Fruit fly (Drosophila melanogaster): Measurements from ENCODE around the gene CG10348.

CG10348 gene

DNA sequence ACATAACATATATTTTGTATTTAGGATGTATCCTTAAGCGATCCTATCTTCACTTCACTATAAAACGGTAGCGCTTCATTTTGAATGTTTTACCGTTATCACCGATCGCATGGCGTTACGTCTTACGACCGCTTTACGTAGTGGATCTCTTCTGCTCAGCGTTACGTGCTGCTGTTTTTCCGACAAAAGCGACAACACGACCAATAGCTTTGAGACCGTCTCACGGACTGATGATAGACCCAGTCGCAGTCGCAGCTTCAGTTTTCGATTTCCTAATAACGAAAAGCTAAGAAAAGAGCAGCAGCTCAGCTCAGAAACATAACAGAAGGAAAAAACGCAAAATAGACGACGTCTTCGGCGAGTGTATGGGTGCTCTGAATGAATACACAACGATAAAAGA lies at the start of gene CG10348:
CG10348 (minus strand) TSS at position 234 of the 400 bp plus-strand sequence.
- TF ChIP-seq CG10348 (GFP tag; IDR thresholded peaks at IDR 0.05) (no peak), CG13204 (GFP tag; optimal IDR thresholded peaks at IDR 0.05) (no peak), CG4496 (GFP tag; IDR thresholded peaks at IDR 0.05) (no peak), Pif1A (GFP tag; optimal IDR thresholded peaks at IDR 0.05) (no peak), CG8301 (tag; optimal IDR thresholded peaks at IDR 0.05) (no peak), Pif1B (GFP tag; optimal IDR thresholded peaks at IDR 0.05) (no peak), fd96Ca (GFP tag; IDR thresholded peaks at IDR 0.05) (no peak), EcR (GFP tag; optimal IDR thresholded peaks at IDR 0.05) (no peak), CG34367 (tag; optimal IDR thresholded peaks at IDR 0.05) (no peak), CG9948 (tag; optimal IDR thresholded peaks at IDR 0.05) (no peak), gl (tag; optimal IDR thresholded peaks at IDR 0.05) (no peak), Snoo (tag; optimal IDR thresholded peaks at IDR 0.05) (no peak), CG14655 (GFP tag; optimal IDR thresholded peaks at IDR 0.05) (no peak), CG32121 (GFP tag; IDR thresholded peaks at IDR 0.05) (no peak), D1 (tag; optimal IDR thresholded peaks at IDR 0.05) (no peak), CG15710 (tag; optimal IDR thresholded peaks at IDR 0.05) (no peak)

DNA sequence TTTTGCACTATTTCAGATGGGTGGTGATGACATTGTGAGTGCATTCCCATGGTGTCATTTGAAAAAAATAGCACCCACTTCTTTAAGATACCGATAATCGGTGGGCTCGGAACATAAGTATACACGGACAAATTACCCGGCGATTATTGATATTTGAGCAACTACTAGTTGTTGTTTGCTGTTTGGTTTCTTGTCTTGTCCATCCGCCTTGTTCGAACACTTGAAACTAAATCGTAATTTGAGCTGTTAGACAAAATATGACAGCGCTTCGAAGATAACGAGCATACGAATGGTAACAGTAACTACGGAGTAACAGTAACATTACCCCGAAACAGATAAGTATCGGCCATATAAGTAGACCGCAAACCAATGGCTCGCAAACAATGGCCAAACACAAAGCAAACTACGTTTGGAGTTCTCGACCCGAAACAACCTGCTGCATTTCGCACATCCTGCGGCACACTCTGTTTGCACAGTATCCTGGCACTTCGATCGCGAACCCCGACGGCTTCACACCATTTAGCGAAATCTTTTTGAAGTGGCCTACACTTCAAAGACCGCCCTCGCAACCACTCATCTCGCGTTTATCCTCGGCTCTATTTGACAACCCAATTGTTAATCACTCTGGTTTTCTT lies 48.7 kb upstream of the CG10348 start:
- TF ChIP-seq gl (tag; optimal IDR thresholded peaks at IDR 0.05) (no peak), CG13204 (GFP tag; optimal IDR thresholded peaks at IDR 0.05) (no peak), Snoo (tag; optimal IDR thresholded peaks at IDR 0.05) (no peak), CG4496 (GFP tag; IDR thresholded peaks at IDR 0.05) (no peak), fd96Ca (GFP tag; IDR thresholded peaks at IDR 0.05) (no peak), Ets98B (GFP tag; IDR thresholded peaks at IDR 0.05) (no peak), CG8159 (tag; optimal IDR thresholded peaks at IDR 0.05) (no peak), CG8301 (tag; optimal IDR thresholded peaks at IDR 0.05) (no peak), CG14655 (GFP tag; optimal IDR thresholded peaks at IDR 0.05) (no peak), Pif1A (GFP tag; optimal IDR thresholded peaks at IDR 0.05) (no peak)

DNA sequence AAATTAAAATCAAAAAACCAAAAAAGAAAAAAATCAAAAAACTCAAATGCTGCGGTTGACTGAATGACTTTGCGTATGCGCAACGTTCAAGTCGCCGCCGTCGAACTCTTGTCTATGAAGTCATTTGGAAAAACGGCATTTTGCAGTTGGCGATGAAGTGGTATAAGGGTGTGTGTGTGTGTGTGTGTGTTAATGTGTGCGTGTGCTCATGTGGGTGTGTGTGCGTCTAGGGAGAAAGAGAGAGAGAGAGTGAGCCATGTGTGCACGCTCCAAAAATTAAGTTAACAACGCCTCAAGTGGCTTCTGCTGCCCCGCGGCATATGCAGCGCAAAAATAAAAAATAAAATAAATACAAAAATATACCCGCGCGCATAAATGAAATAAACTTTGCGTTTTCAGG lies 45.1 kb upstream of the CG10348 start:
- no peak for TF ChIP-seq CG17806 (tag; optimal IDR thresholded peaks at IDR 0.05)
- no peak for TF ChIP-seq CG34367 (tag; optimal IDR thresholded peaks at IDR 0.05)

DNA sequence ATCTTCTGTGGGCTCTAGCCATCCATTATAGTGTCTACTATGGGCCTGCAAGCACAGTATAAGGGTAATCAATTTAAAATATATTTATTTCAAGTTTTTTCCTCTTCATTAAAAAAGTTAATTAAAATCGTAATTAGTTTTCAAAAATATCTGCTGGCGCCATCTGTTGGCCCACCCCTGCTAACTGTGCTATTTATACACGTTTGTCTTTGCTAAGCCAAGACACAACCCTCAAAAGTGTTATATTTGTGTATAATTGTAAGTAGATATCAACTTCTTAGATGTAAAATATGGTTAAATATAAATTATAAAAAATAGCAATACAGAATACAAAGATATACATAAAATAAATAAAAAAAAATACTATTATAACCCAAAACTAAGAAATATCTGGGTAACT lies 44.2 kb upstream of the CG10348 start:
- TF ChIP-seq fd96Ca (GFP tag; IDR thresholded peaks at IDR 0.05) (no peak), D1 (tag; optimal IDR thresholded peaks at IDR 0.05) (peak; percentile 33)

DNA sequence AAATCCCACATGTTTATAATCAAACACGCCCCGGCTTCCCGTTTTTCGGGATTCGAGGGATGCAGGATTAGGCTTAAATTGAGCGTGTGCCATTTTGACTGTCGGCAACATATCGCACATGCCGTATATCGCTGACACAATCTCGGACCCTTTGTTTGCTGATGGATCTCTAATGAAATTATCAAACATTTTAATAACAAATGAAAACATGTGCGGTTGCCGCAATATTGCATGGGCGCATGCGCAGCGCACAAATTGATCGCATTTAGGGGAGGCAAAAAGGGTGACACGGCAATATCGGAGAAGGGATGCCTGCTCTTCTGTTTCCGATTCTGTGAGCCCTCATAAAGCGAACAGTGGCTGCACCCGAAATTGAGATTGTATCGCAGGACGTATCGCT lies 43.0 kb upstream of the CG10348 start:
- TF ChIP-seq Pif1B (GFP tag; optimal IDR thresholded peaks at IDR 0.05) (no peak), CG13204 (GFP tag; optimal IDR thresholded peaks at IDR 0.05) (no peak), D1 (tag; optimal IDR thresholded peaks at IDR 0.05) (no peak), Ets98B (GFP tag; IDR thresholded peaks at IDR 0.05) (no peak), Snoo (tag; optimal IDR thresholded peaks at IDR 0.05) (no peak), CG12605 (GFP tag; IDR thresholded peaks at IDR 0.05) (no peak), CG10348 (GFP tag; IDR thresholded peaks at IDR 0.05) (no peak), CG15710 (tag; optimal IDR thresholded peaks at IDR 0.05) (no peak), rn (GFP tag; IDR thresholded peaks at IDR 0.05) (no peak)

DNA sequence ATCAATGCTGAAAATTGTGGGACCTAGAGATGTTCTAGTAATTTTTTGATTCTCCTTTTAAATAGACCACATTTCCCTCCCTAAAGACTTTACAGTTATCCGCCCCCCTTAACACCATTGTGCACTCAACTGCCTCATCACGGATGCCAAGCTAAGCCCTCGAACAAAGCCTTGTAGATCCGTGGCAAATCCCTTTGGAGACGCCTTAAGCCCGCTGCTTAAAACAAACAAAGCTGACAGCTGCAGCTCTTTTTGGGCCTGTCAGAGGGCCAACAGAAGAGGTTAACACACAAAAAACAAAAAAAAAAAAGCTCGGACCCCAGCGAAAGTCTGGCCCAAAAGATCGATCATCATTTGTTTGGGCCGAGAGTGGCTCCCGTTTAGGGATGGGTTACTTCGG lies 35.5 kb upstream of the CG10348 start:
- TF ChIP-seq CG34367 (tag; optimal IDR thresholded peaks at IDR 0.05) (no peak), CG9948 (tag; optimal IDR thresholded peaks at IDR 0.05) (no peak), gl (tag; optimal IDR thresholded peaks at IDR 0.05) (no peak), CG14655 (GFP tag; optimal IDR thresholded peaks at IDR 0.05) (no peak), CG8301 (tag; optimal IDR thresholded peaks at IDR 0.05) (no peak), Snoo (tag; optimal IDR thresholded peaks at IDR 0.05) (no peak), Pif1B (GFP tag; optimal IDR thresholded peaks at IDR 0.05) (no peak), CG12605 (GFP tag; IDR thresholded peaks at IDR 0.05) (no peak), D1 (tag; optimal IDR thresholded peaks at IDR 0.05) (no peak), EcR (GFP tag; optimal IDR thresholded peaks at IDR 0.05) (no peak), CG10348 (GFP tag; IDR thresholded peaks at IDR 0.05) (no peak), Pif1A (GFP tag; optimal IDR thresholded peaks at IDR 0.05) (no peak), CG15710 (tag; optimal IDR thresholded peaks at IDR 0.05) (no peak), fd96Ca (GFP tag; IDR thresholded peaks at IDR 0.05) (no peak), CG13204 (GFP tag; optimal IDR thresholded peaks at IDR 0.05) (no peak), CG4496 (GFP tag; IDR thresholded peaks at IDR 0.05) (no peak), CG17806 (tag; optimal IDR thresholded peaks at IDR 0.05) (no peak), CG32121 (GFP tag; IDR thresholded peaks at IDR 0.05) (no peak)

DNA sequence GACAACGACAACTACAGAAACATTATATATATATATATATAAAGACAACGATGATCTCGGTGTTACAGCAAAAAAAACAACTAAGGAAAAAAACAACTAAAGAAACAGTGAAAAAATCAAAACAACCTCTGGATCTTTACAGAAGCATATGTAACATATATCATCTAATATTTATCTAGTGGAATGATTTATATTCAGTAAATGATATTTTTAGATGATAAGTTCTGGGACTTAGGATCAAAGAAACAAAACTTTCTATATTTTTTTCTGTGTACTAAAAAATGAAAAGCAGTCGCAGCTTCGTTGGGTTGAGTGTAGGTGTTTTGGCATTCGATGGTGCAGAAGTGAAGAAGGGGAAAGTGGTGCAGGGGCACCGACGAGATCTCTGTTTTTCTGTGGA lies 34.8 kb upstream of the CG10348 start:
- TF ChIP-seq gl (tag; optimal IDR thresholded peaks at IDR 0.05) (no peak), CG32121 (GFP tag; IDR thresholded peaks at IDR 0.05) (peak; percentile 50), CG14655 (GFP tag; optimal IDR thresholded peaks at IDR 0.05) (peak; percentile 49), CG12605 (GFP tag; IDR thresholded peaks at IDR 0.05) (0 out of 2 replicates have a peak, but pooled peaks have one; percentile 30), CG13204 (GFP tag; optimal IDR thresholded peaks at IDR 0.05) (no peak), Pif1B (GFP tag; optimal IDR thresholded peaks at IDR 0.05) (no peak), fd96Ca (GFP tag; IDR thresholded peaks at IDR 0.05) (no peak), CG34367 (tag; optimal IDR thresholded peaks at IDR 0.05) (peak; percentile 30), CG8301 (tag; optimal IDR thresholded peaks at IDR 0.05) (peak; percentile 46), Snoo (tag; optimal IDR thresholded peaks at IDR 0.05) (no peak), CG9948 (tag; optimal IDR thresholded peaks at IDR 0.05) (peak; percentile 42), Pif1A (GFP tag; optimal IDR thresholded peaks at IDR 0.05) (peak; percentile 27), CG8159 (tag; optimal IDR thresholded peaks at IDR 0.05) (peak; percentile 49), EcR (GFP tag; optimal IDR thresholded peaks at IDR 0.05) (no peak), CG4496 (GFP tag; IDR thresholded peaks at IDR 0.05) (peak; percentile 26; the same call in 1 of the 3 replicates), D1 (tag; optimal IDR thresholded peaks at IDR 0.05) (no peak), CG17806 (tag; optimal IDR thresholded peaks at IDR 0.05) (no peak), Ets98B (GFP tag; IDR thresholded peaks at IDR 0.05) (peak; percentile 43; the same call in 1 of the 2 replicates), rn (GFP tag; IDR thresholded peaks at IDR 0.05) (no peak), CG10348 (GFP tag; IDR thresholded peaks at IDR 0.05) (no peak), CG15710 (tag; optimal IDR thresholded peaks at IDR 0.05) (peak; percentile 48)
